Fruit fly (Drosophila melanogaster) whole organism, wandering third instar larva: ENCODE results near the gene CG6441.

Experiments
- HLH106 ChIP-seq: fragments of 200-800 bp; optimal IDR thresholded peaks from 3 replicates; lab custom pipeline; 2019; ENCODE audit warnings: missing biosample characterization, mild to moderate bottlenecking, missing genetic modification characterization, moderate library complexity
- Vsx2 ChIP-seq: fragments of 200-300, 225-300 bp; sonication (Bioruptor generic); optimal IDR thresholded peaks from 2 replicates; lab custom pipeline; 2018; ENCODE audit warnings: missing biosample characterization, missing genetic modification characterization; ENCODE audit not compliant: partially characterized antibody
- ey ChIP-seq: fragments of 200-800 bp; sonication (Bioruptor generic); optimal IDR thresholded peaks from 2 replicates; lab custom pipeline; 2016; ENCODE audit warnings: missing biosample characterization, missing genetic modification characterization
- psq ChIP-seq: fragments of 200-800 bp; sonication (Bioruptor generic); optimal IDR thresholded peaks from 3 replicates; lab custom pipeline; 2017; ENCODE audit warnings: missing biosample characterization, mild to moderate bottlenecking, missing genetic modification characterization, moderate library complexity
- rgr ChIP-seq: fragments of 200-800 bp; sonication (Bioruptor generic); optimal IDR thresholded peaks from 3 replicates; lab custom pipeline; 2016; ENCODE audit warnings: missing biosample characterization, mild to moderate bottlenecking, missing genetic modification characterization
- tai ChIP-seq: sonication (Bioruptor generic); optimal IDR thresholded peaks from 2 replicates; lab custom pipeline; 2016; ENCODE audit warnings: missing biosample characterization, missing genetic modification characterization

- no peak for TF ChIP-seq rgr (GFP tag; lab: Kevin White, UChicago)
- no peak for TF ChIP-seq ey (GFP tag; lab: Kevin White, UChicago)
- TF ChIP-seq psq (GFP tag; lab: Kevin White, UChicago): no peak
- no peak for TF ChIP-seq HLH106
- no peak for TF ChIP-seq Vsx2 (GFP tag; lab: Kevin White, UChicago)
- no peak for TF ChIP-seq tai (GFP tag; lab: Kevin White, UChicago)
Observed at dm6 chr2L:7486222-7486621, 11.7 kb downstream of the CG6441 start.
